Fruit fly (Drosophila melanogaster) whole organism, wandering third instar larva: ENCODE results near the gene CG8492.

ENCODE experiments used
- Dfd ChIP-seq: fragments of >200 bp; optimal IDR thresholded peaks from 2 replicates; lab custom pipeline; 2017; ENCODE audit warnings: missing biosample characterization, missing genetic modification characterization
- Mio ChIP-seq: sonication (Bioruptor generic); optimal IDR thresholded peaks from 2 replicates; lab custom pipeline; 2016; ENCODE audit warnings: missing biosample characterization, missing genetic modification characterization
- rgr ChIP-seq: fragments of 200-800 bp; sonication (Bioruptor generic); optimal IDR thresholded peaks from 3 replicates; lab custom pipeline; 2016; ENCODE audit warnings: missing biosample characterization, mild to moderate bottlenecking, missing genetic modification characterization
- sv ChIP-seq: fragments of 200-800 bp; sonication (Bioruptor generic); optimal IDR thresholded peaks from 3 replicates; lab custom pipeline; 2016; ENCODE audit warnings: missing biosample characterization, missing genetic modification characterization
- tai ChIP-seq: sonication (Bioruptor generic); optimal IDR thresholded peaks from 2 replicates; lab custom pipeline; 2016; ENCODE audit warnings: missing biosample characterization, missing genetic modification characterization
- usp ChIP-seq: fragments of >200 bp; optimal IDR thresholded peaks from 2 replicates; lab custom pipeline; 2017; ENCODE audit warnings: missing biosample characterization, missing genetic modification characterization

- TF ChIP-seq sv (GFP tag; lab: Kevin White, UChicago) (no peak), usp (GFP tag; lab: Kevin White, UChicago) (no peak), Mio (no peak), tai (GFP tag; lab: Kevin White, UChicago) (no peak), rgr (GFP tag; lab: Kevin White, UChicago) (no peak), Dfd (no peak)
These were observed 42.7 kb upstream of the CG8492 start for dm6 chr3L:7774698-7775097.
